Fruit fly (Drosophila melanogaster): ENCODE measurements around the gene Agpat3.

Agpat3 gene

dm6 chr3L:16381184-16381797 is 4.5 kb downstream of the Agpat3 start, which contains the start of gene Agpat4:
Gene Agpat4 (minus strand): TSS chr3L:16381570.
- TF ChIP-seq ovo (GFP tag; optimal IDR thresholded peaks at IDR 0.05) (peak; percentile 77), Mnt (GFP tag; optimal IDR thresholded peaks at IDR 0.05) (peak; percentile 3), CG5204 (GFP tag; optimal IDR thresholded peaks at IDR 0.05) (no peak), bab1 (GFP tag; optimal IDR thresholded peaks at IDR 0.05) (no peak), cic (GFP tag; optimal IDR thresholded peaks at IDR 0.05) (peak; percentile 91)

DNA sequence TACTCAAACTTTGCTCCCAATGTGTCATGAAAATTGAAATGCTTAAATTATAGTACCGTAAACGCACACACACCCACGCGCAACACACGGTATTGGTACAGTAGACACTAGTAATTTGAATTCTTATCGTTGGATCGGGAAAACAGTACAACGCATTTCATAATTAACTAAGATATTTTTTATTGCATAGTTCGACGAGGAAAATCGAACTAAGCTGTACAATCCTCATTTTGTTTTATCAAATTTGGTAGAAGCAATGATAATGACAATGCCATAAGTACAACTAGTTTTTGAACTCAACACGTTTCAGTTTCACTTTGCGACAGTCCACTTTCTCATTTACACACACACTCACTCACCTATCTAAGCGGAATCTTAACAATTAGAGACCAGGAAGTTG is 5.0 kb downstream of the Agpat3 start:
- TF ChIP-seq CG1620 (GFP tag; optimal IDR thresholded peaks at IDR 0.05) (peak; percentile 26), ovo (GFP tag; optimal IDR thresholded peaks at IDR 0.05) (no peak), CG5204 (GFP tag; optimal IDR thresholded peaks at IDR 0.05) (no peak), Crg-1 (GFP tag; optimal IDR thresholded peaks at IDR 0.05) (peak; percentile 60), Hr96 (GFP tag; optimal IDR thresholded peaks at IDR 0.05) (peak; percentile 66), tj (GFP tag; optimal IDR thresholded peaks at IDR 0.05) (no peak), CG12768 (GFP tag; optimal IDR thresholded peaks at IDR 0.05) (peak; percentile 81), toe (GFP tag; optimal IDR thresholded peaks at IDR 0.05) (peak; percentile 73), CG7045 (GFP tag; optimal IDR thresholded peaks at IDR 0.05) (peak; percentile 38), kay (GFP tag; ENCODE audit: borderline replicate concordance) (peak; percentile 62), CG14711 (tag; optimal IDR thresholded peaks at IDR 0.05) (peak; percentile 67), cnc (optimal IDR thresholded peaks at IDR 0.05) (no peak), cic (GFP tag; optimal IDR thresholded peaks at IDR 0.05) (no peak), Clk (GFP tag; optimal IDR thresholded peaks at IDR 0.05) (no peak), bab1 (GFP tag; optimal IDR thresholded peaks at IDR 0.05) (peak; percentile 75), CG7101 (tag; optimal IDR thresholded peaks at IDR 0.05) (peak; percentile 81), CG11617 (GFP tag; optimal IDR thresholded peaks at IDR 0.05) (peak; percentile 58), CG33017 (tag; optimal IDR thresholded peaks at IDR 0.05) (peak; percentile 78), pad (GFP tag; optimal IDR thresholded peaks at IDR 0.05) (peak; percentile 41), Mnt (GFP tag; optimal IDR thresholded peaks at IDR 0.05) (peak; percentile 30)

DNA sequence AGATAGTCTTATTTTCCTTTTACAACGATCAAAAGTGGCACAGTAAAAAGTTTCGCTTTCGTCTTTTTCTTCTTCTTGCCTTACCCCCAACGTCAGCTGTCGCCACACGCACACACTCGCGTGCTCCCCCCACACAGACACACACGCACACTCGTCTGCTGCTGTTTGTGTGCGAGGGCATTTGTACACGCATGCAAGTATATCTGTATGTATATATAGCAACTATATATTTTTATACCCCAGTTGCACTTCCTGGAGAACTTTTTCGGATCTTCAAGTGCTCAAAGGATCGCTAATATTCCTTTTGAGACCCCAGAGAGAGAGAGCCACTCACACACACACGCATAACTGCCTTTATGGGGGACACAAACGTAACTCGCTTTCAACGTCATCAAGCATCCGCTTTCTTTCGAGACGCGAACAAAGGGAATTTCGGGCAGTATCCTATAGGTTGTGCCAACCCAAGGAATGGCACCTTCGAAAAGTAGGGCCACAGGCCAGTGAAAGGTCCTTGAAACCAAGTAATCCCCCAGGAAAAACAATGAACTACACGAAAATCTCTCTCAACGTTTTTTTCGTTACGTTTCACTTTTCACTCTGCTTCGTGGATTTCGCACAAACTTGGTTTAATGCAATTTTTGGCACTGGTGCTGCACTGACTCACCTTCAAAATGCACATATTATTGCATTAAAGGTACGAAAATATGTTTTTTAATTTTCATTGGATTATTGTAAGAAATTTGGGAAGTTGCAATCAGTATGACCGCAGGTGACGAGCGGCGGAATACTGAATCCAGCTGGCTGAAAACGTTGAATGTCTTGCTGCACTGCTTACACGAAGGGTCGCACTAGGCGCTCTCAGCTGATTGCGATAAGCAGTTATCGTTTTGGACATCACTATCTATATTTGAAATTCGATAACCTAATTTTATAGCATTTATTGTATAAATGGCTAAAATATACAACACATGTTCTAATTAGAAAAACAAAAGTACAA is 7.7 kb downstream of the Agpat3 start, which contains the start of gene roq:
Gene roq, minus strand, starts transcription at position 799 of the 997 bp plus-strand sequence.
- TF ChIP-seq CG12768 (GFP tag; optimal IDR thresholded peaks at IDR 0.05) (no peak), kay (GFP tag; ENCODE audit: borderline replicate concordance) (peak; percentile 82), Mnt (GFP tag; optimal IDR thresholded peaks at IDR 0.05) (peak; percentile 54), bab1 (GFP tag; optimal IDR thresholded peaks at IDR 0.05) (peak; percentile 63), pad (GFP tag; optimal IDR thresholded peaks at IDR 0.05) (no peak), CG7101 (tag; optimal IDR thresholded peaks at IDR 0.05) (peak; percentile 24), tj (GFP tag; optimal IDR thresholded peaks at IDR 0.05) (peak; percentile 11), cic (GFP tag; optimal IDR thresholded peaks at IDR 0.05) (peak; percentile 23), ovo (GFP tag; optimal IDR thresholded peaks at IDR 0.05) (no peak), CG1620 (GFP tag; optimal IDR thresholded peaks at IDR 0.05) (peak; percentile 33), CG33017 (tag; optimal IDR thresholded peaks at IDR 0.05) (no peak)

DNA sequence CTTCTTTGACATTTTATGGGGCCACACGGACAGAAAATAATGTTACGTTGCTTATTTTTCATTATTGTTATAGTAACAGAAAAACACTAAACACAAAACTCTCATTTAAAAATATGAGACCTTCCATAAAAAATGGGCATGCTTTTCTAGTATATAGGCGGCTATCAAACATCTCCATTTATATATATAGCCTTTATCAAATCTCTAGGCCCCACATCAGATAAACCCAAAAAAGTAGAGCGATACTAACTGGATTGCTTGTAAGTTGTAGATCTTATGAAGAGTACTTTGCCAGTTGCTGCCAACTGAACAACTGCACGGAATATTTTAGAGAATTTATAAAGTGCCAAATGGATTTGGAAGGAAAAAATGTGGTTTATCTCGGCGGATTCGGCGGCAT is 16.2 kb downstream of the Agpat3 start, which contains the start of gene CG18814:
Gene CG18814, plus strand, starts transcription at position 301 of the 400 bp plus-strand sequence.
- TF ChIP-seq CG11617 (GFP tag; optimal IDR thresholded peaks at IDR 0.05) (no peak), pad (GFP tag; optimal IDR thresholded peaks at IDR 0.05) (no peak), cic (GFP tag; optimal IDR thresholded peaks at IDR 0.05) (no peak), Mnt (GFP tag; optimal IDR thresholded peaks at IDR 0.05) (no peak), CG12768 (GFP tag; optimal IDR thresholded peaks at IDR 0.05) (no peak), Hr96 (GFP tag; optimal IDR thresholded peaks at IDR 0.05) (no peak), bab1 (GFP tag; optimal IDR thresholded peaks at IDR 0.05) (no peak), Clk (GFP tag; optimal IDR thresholded peaks at IDR 0.05) (no peak), Crg-1 (GFP tag; optimal IDR thresholded peaks at IDR 0.05) (no peak), CG7101 (tag; optimal IDR thresholded peaks at IDR 0.05) (no peak), CG7045 (GFP tag; optimal IDR thresholded peaks at IDR 0.05) (no peak), CG33017 (tag; optimal IDR thresholded peaks at IDR 0.05) (no peak), tj (GFP tag; optimal IDR thresholded peaks at IDR 0.05) (no peak), CG1620 (GFP tag; optimal IDR thresholded peaks at IDR 0.05) (no peak)

DNA sequence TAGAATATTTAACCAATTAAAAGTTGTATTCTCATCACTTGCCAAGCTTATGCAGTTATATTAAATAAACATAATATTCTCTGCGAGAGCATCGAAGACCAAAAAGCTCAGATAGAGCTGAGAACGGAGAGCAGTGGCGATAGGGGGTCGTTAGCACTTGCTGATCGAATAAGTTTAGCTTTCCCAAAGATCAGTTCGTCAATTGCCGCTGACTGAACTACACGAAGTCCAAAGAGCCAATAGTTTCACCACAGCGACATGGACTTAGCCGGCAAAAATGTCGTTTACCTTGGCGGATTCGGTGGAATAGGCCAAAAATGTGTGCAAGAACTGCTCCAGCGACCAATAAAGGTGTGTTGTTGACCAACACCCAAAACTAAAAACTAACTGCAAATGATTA is 17.6 kb downstream of the Agpat3 start, which contains the start of gene CG4842:
Gene CG4842, plus strand, starts transcription at position 191 of the 400 bp plus-strand sequence.
- TF ChIP-seq Hr96 (GFP tag; optimal IDR thresholded peaks at IDR 0.05) = no peak
- TF ChIP-seq Crg-1 (GFP tag; optimal IDR thresholded peaks at IDR 0.05) = no peak
- TF ChIP-seq CG1620 (GFP tag; optimal IDR thresholded peaks at IDR 0.05) = no peak
- no peak for TF ChIP-seq Mnt (GFP tag; optimal IDR thresholded peaks at IDR 0.05)
- TF ChIP-seq kay (GFP tag; ENCODE audit: borderline replicate concordance) = no peak
- no peak for TF ChIP-seq CG33017 (tag; optimal IDR thresholded peaks at IDR 0.05)
- TF ChIP-seq Clk (GFP tag; optimal IDR thresholded peaks at IDR 0.05) = no peak

dm6 chr3L:16367240-16367639 is 18.5 kb downstream of the Agpat3 start, which contains the start of gene Cpr72Ec:
Gene Cpr72Ec (minus strand): TSS chr3L:16367340.
- TF ChIP-seq CG1620 (GFP tag; optimal IDR thresholded peaks at IDR 0.05) (no peak), CG12768 (GFP tag; optimal IDR thresholded peaks at IDR 0.05) (no peak), kay (GFP tag; ENCODE audit: borderline replicate concordance) (no peak), CG7101 (tag; optimal IDR thresholded peaks at IDR 0.05) (no peak), CG14711 (tag; optimal IDR thresholded peaks at IDR 0.05) (no peak)

Measured in whole organism, adult.